Worm (Caenorhabditis elegans): ENCODE results near the gene W07G4.7.
A peak's percentile ranks its signal among the peaks of the same experiment; 100 is the strongest.

The W07G4.7 gene

ce11 chrV:13082442-13083126, 48.1 kb upstream of the W07G4.7 start, which contains the start of gene C34B4.2 (continued):
- TF ChIP-seq nhr-11 (tag; optimal IDR thresholded peaks at IDR 0.05), result peak; percentile 25
- peak; percentile 40 for TF ChIP-seq zip-4 (GFP tag; optimal IDR thresholded peaks at IDR 0.05)
- no peak for TF ChIP-seq ceh-63 (GFP tag; optimal IDR thresholded peaks at IDR 0.05)
- peak; percentile 24 to 68 for TF ChIP-seq lsy-2 (tag; optimal IDR thresholded peaks at IDR 0.05)
- peak; percentile 81 to 84 for TF ChIP-seq egl-27 (tag; optimal IDR thresholded peaks at IDR 0.05)
- no peak for TF ChIP-seq isw-1 (GFP tag; IDR thresholded peaks at IDR 0.05)
- TF ChIP-seq nhr-237 (tag; optimal IDR thresholded peaks at IDR 0.05), result no peak
- TF ChIP-seq ceh-82 (tag; optimal IDR thresholded peaks at IDR 0.05), result peak in 1 of 3 experiments; percentile 24
- no peak for TF ChIP-seq alr-1 (tag; optimal IDR thresholded peaks at IDR 0.05; ENCODE audit: borderline replicate concordance)
- TF ChIP-seq grh-1 (GFP tag; IDR thresholded peaks at IDR 0.05), result no peak
- no peak for TF ChIP-seq C34B4.2 (tag; optimal IDR thresholded peaks at IDR 0.05)
- peak; percentile 22 for TF ChIP-seq mef-2 (tag; optimal IDR thresholded peaks at IDR 0.05)
- TF ChIP-seq ztf-4 (tag; optimal IDR thresholded peaks at IDR 0.05), result peak; percentile 67
- no peak for TF ChIP-seq ces-1 (GFP tag; optimal IDR thresholded peaks at IDR 0.05)
- TF ChIP-seq C16A3.4 (tag; optimal IDR thresholded peaks at IDR 0.05), result peak; percentile 35
- TF ChIP-seq swsn-7 (tag; optimal IDR thresholded peaks at IDR 0.05), result peak; percentile 64
- peak in 1 of 2 experiments; percentile 79 for TF ChIP-seq mdl-1 (tag; optimal IDR thresholded peaks at IDR 0.05)
- peak; percentile 78 for TF ChIP-seq blmp-1 (tag; optimal IDR thresholded peaks at IDR 0.05)
- TF ChIP-seq nhr-19 (GFP tag; conservative IDR thresholded peaks at IDR 0.05), result peak; percentile 92
- TF ChIP-seq ceh-90 (tag; optimal IDR thresholded peaks at IDR 0.05), result no peak
- peak; percentile 49 for TF ChIP-seq lin-13 (GFP tag; optimal IDR thresholded peaks at IDR 0.05)
- no peak for TF ChIP-seq unc-86 (tag; optimal IDR thresholded peaks at IDR 0.05)
- TF ChIP-seq ceh-88 (GFP tag; IDR thresholded peaks at IDR 0.05), result no peak; the same call in 1 of the 2 replicates
- no peak for TF ChIP-seq fos-1 (tag; optimal IDR thresholded peaks at IDR 0.05)
- no peak for TF ChIP-seq hlh-17 (GFP tag; optimal IDR thresholded peaks at IDR 0.05; ENCODE audit: borderline replicate concordance)
- TF ChIP-seq nhr-12 (tag; optimal IDR thresholded peaks at IDR 0.05), result no peak
- TF ChIP-seq elt-2 (tag; optimal IDR thresholded peaks at IDR 0.05), result peak; percentile 76
- TF ChIP-seq dsc-1 (tag; optimal IDR thresholded peaks at IDR 0.05), result peak; percentile 32
- TF ChIP-seq zag-1 (tag; optimal IDR thresholded peaks at IDR 0.05), result no peak
- no peak for TF ChIP-seq C04F5.9 (tag; optimal IDR thresholded peaks at IDR 0.05)
- TF ChIP-seq mab-9 (GFP tag; IDR thresholded peaks at IDR 0.05), result peak; percentile 73
- peak; percentile 92 for TF ChIP-seq aha-1 (tag; optimal IDR thresholded peaks at IDR 0.05)
- TF ChIP-seq sox-4 (tag; optimal IDR thresholded peaks at IDR 0.05), result peak; percentile 32

- no peak for TF ChIP-seq aly-2 (tag; optimal IDR thresholded peaks at IDR 0.05)
- no peak for TF ChIP-seq dsc-1 (tag; optimal IDR thresholded peaks at IDR 0.05)
- peak; percentile 40 for TF ChIP-seq C04F5.9 (tag; optimal IDR thresholded peaks at IDR 0.05)
- no peak for TF ChIP-seq nhr-28 (tag; optimal IDR thresholded peaks at IDR 0.05)
- peak in 2 of 3 experiments; percentile 2 to 25 for TF ChIP-seq ceh-82 (tag; optimal IDR thresholded peaks at IDR 0.05)
- no peak for TF ChIP-seq F16B12.6 (tag; optimal IDR thresholded peaks at IDR 0.05)
- peak; percentile 96 for TF ChIP-seq lin-14 (GFP tag; optimal IDR thresholded peaks at IDR 0.05)
- TF ChIP-seq swsn-7 (tag; optimal IDR thresholded peaks at IDR 0.05), result peak; percentile 1
- TF ChIP-seq unc-130 (tag; optimal IDR thresholded peaks at IDR 0.05), result peak; percentile 6
- TF ChIP-seq grh-1 (GFP tag; IDR thresholded peaks at IDR 0.05), result peak; percentile 100
- TF ChIP-seq rnt-1 (tag; optimal IDR thresholded peaks at IDR 0.05), result no peak
- TF ChIP-seq nhr-85 (tag), result peak; percentile 100
- no peak for TF ChIP-seq sox-4 (tag; optimal IDR thresholded peaks at IDR 0.05)
- TF ChIP-seq unc-86 (tag; optimal IDR thresholded peaks at IDR 0.05), result no peak
- peak; percentile 34 to 84 for TF ChIP-seq mdl-1 (tag; optimal IDR thresholded peaks at IDR 0.05)
- TF ChIP-seq vab-15 (tag; optimal IDR thresholded peaks at IDR 0.05), result peak; percentile 74
- no peak for TF ChIP-seq ceh-8 (GFP tag; optimal IDR thresholded peaks at IDR 0.05)
- no peak for TF ChIP-seq unc-98 (GFP tag; IDR thresholded peaks at IDR 0.05)
- TF ChIP-seq unc-62 (GFP tag; optimal IDR thresholded peaks at IDR 0.05), result peak; percentile 24
- no peak for TF ChIP-seq zip-4 (GFP tag; optimal IDR thresholded peaks at IDR 0.05)
- no peak for TF ChIP-seq mab-9 (GFP tag; IDR thresholded peaks at IDR 0.05)
- TF ChIP-seq egl-13 (tag; optimal IDR thresholded peaks at IDR 0.05), result no peak
- TF ChIP-seq ceh-63 (GFP tag; optimal IDR thresholded peaks at IDR 0.05), result no peak
- TF ChIP-seq isw-1 (GFP tag; IDR thresholded peaks at IDR 0.05), result no peak
- no peak for TF ChIP-seq unc-30 (tag; optimal IDR thresholded peaks at IDR 0.05)
- TF ChIP-seq nhr-47 (tag; optimal IDR thresholded peaks at IDR 0.05), result peak; percentile 77
- TF ChIP-seq ztf-4 (tag; optimal IDR thresholded peaks at IDR 0.05), result peak; percentile 69
- TF ChIP-seq nhr-76 (tag; optimal IDR thresholded peaks at IDR 0.05), result no peak
- peak; percentile 85 for TF ChIP-seq snu-23 (GFP tag; optimal IDR thresholded peaks at IDR 0.05)
These were observed 46.8 kb upstream of the W07G4.7 start for ce11 chrV:13081197-13081747.
